Worm (Caenorhabditis elegans) whole organism, midembryonic: ENCODE data around the gene elt-1.

Source experiments
- cog-1 ChIP-seq: sonication (generic microtip); optimal IDR thresholded peaks from 2 replicates; lab custom pipeline; 2016; ENCODE audit warnings: missing genetic modification characterization, missing compliant biosample characterization
- flt-1 ChIP-seq: fragments of 200-800 bp; sonication (Bioruptor generic); IDR thresholded peaks from 2 replicates; pipeline ENCODE4 v1.3.6; 2022; ENCODE audit warnings: missing genetic modification characterization, missing compliant biosample characterization
- med-1 ChIP-seq: sonication (generic microtip); optimal IDR thresholded peaks from 2 replicates; lab custom pipeline; 2017; ENCODE audit warnings: missing genetic modification characterization, mild to moderate bottlenecking, missing compliant biosample characterization, antibody characterized with exemption, missing genetic modification reagents; ENCODE audit not compliant: insufficient read depth
- ref-1 ChIP-seq: fragments of 200-800 bp; sonication (Bioruptor generic); conservative IDR thresholded peaks from 2 replicates; pipeline ENCODE4 v1.3.6; 2022; ENCODE audit warnings: missing genetic modification reagents, missing genetic modification characterization, missing compliant biosample characterization
- tab-1 ChIP-seq: fragments of 200-800 bp; sonication (Bioruptor generic); IDR thresholded peaks from 2 replicates; pipeline ENCODE4 v1.3.6; 2022; ENCODE audit warnings: missing genetic modification characterization, missing compliant biosample characterization
- ztf-23 ChIP-seq: fragments of 200-800 bp; sonication (Bioruptor generic); IDR thresholded peaks from 2 replicates; pipeline ENCODE4 v1.3.6; 2022; ENCODE audit warnings: missing genetic modification reagents, missing genetic modification characterization, missing compliant biosample characterization
- ztf-29 ChIP-seq: fragments of 200-800 bp; sonication (Bioruptor generic); IDR thresholded peaks from 2 replicates; pipeline ENCODE4 v1.3.6; 2022; ENCODE audit warnings: missing genetic modification reagents, missing genetic modification characterization, missing compliant biosample characterization

DNA sequence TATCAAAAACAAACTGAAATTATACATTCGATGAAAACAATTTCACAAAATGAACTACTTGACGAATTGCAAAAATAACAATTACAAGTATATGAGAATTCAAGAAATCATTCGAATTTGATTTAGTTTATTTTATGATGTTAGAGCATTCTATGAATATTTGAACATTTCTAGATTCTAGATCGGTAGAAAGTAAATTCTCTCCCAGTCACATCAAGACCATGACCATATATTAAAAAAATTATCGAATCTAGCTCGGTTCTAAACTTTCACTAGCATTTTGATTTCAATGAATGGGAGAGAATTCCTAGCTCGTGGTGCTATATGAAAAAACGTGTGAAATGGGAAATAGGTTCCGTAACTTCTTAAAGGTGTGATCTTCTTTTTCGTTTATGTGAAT is 30.4 kb upstream of the elt-1 start:
- TF ChIP-seq ref-1 (GFP tag; lab: Robert Waterston, UW) (no peak), cog-1 (no peak), flt-1 (GFP tag; lab: Robert Waterston, UW) (no peak), ztf-23 (GFP tag; lab: Robert Waterston, UW) (no peak), med-1 (GFP tag; lab: Kevin White, UChicago) (no peak), tab-1 (no peak), ztf-29 (GFP tag; lab: Robert Waterston, UW) (no peak)
